Worm (Caenorhabditis elegans): ENCODE results near the gene slc-30A9.

ce11 chrIII:2657783-2658182, 40.8 kb downstream of the slc-30A9 start, which contains the start of gene let-805:
- TF ChIP-seq snpc-4 (tag; optimal IDR thresholded peaks at IDR 0.05) (no peak), nhr-12 (tag; optimal IDR thresholded peaks at IDR 0.05) (no peak)
